Fruit fly (Drosophila melanogaster): ENCODE data around the gene RNF220.

The RNF220 gene

DNA sequence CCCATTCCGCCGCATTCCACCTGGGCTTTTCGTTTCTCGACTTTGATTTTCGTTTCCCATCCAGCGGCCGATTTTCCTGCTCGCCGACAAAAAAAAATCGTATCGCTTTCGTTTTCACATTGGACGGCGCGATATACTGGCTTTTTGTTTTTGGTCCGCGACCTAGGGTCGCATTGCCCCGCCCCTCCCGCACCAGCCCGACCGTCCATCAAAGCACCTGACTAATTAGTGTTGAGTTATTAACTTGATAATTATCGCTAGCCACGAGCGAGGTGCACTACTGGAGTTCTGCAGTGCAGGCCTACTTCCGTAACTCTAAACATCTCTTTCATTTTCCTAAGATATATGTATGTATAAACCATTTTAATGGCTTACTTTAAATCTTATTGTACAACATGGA lies 25.5 kb upstream of the RNF220 start:
- no peak for TF ChIP-seq noc (tag; optimal IDR thresholded peaks at IDR 0.05)

DNA sequence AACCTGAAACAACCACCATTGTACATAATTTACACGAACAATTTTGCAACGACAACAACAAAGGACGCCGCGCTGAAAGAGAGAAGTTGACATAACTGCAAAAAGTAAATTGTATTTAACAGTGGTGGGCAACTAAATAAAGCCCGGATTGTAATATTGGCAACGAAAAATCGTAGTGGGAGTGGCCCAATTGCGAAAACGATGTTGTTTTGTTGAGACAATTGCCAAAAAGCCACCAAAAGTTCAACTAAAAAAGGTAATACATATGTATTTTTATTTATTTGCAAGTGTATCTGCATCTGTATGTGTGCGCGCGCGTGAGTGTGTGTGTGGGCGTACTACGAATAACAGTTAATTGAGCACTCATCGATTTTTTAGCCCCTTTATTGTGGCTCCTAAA lies 24.9 kb upstream of the RNF220 start:
- no peak for TF ChIP-seq noc (tag; optimal IDR thresholded peaks at IDR 0.05)

DNA sequence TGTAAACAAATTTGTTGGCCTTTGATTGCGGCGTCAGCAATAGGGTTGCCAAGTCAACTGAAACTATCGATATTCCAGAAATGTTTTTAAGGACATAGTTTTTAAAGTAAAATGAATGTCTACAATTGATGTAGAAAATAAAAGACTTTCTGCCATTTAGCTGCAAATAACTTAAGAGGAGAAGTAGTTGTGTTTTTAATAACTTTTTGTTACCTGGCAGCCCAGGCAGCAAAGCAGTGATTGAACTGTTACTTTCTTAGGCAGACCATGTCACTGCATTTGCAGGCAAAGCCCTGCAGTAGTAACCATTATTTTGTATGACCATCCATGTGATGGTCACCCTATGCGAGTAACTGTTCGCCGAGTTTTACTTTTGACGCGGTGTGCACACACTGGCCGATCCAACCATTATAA lies 24.3 kb upstream of the RNF220 start, which contains the start of the genes rumi, CG7029 and Usp12-46:
TSS of gene rumi (minus strand) at position 64 of the 414 bp plus-strand sequence.
TSS of gene CG7029 (plus strand) at position 368 of the 414 bp plus-strand sequence.
TSS of gene Usp12-46 (plus strand) at position 368 of the 414 bp plus-strand sequence.
- peak; percentile 82 for TF ChIP-seq noc (tag; optimal IDR thresholded peaks at IDR 0.05)

DNA sequence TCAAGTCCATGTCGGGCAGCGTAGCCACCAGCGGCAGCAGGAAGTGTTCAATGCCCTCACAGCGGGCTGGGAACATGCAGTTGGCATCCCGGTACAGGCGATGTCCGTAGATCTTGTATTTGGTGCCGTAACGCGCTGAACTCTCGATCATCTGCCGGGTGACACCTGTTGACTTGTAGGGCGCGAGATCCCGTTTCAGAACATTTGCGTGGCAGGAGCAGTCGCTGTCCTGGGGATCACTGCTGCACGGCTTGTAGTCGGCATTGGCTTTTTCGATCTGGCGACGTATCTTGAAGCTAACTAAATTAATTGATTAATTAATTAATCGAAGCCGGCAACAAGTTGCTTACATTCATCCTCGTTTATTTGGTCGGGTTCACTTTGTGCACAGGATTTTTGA lies 23.8 kb upstream of the RNF220 start:
- no peak for TF ChIP-seq noc (tag; optimal IDR thresholded peaks at IDR 0.05)

DNA sequence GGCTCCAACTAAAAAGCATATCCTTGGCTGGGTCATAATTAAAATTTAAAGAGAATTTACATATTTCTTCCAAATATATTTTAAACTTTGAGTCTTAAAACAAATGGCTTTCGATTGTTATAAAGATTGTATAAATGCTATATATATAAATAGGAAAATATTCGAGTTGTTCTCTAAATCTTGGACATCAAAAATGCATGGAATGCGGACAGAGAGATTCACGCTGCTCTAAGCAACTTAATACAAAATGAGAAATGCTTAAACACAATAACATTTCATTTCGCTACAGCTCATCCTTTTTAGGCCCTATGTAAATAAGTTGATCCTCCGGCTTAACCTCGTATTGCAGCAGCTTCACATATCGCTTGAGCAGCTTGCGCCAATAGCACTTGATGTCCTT lies 22.7 kb upstream of the RNF220 start, which contains the start of gene CG31139:
TSS of gene CG31139 (minus strand) at position 101 of the 400 bp plus-strand sequence.
- no peak for TF ChIP-seq noc (tag; optimal IDR thresholded peaks at IDR 0.05)

DNA sequence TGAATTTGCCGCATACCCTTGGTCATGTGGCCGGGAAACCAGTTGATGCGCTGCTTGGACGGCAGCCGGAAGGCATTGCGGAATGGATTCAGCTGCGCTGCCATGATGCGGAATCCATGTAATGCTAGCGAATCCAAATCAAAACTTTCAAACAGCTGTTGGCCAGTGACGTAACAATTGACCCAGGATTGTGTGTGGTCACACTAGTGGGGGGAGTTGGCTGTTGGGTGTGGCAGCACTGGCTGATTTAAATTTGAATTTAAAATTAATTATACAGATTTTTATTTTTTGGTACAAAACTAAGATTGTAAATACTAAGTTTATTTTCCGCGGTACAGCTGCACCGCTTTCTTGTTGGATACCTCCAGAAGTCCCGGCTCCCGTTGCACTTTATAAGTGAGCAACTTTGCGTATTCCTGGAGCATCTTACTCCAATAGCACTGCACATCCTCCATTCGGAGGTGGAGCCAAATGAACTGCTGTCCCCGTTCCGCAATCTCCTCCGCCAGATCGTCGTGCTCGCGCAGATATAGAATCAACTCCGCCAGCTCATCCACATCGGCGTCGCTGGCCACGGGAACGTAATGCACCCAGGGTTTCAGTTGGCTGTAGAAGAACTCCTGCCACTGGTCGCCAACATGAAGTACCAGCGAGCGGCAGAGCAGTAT lies 21.3 kb upstream of the RNF220 start, which contains the start of gene CG17141:
TSS of gene CG17141 (minus strand) at position 177 of the 668 bp plus-strand sequence.
- no peak for TF ChIP-seq noc (tag; optimal IDR thresholded peaks at IDR 0.05)

DNA sequence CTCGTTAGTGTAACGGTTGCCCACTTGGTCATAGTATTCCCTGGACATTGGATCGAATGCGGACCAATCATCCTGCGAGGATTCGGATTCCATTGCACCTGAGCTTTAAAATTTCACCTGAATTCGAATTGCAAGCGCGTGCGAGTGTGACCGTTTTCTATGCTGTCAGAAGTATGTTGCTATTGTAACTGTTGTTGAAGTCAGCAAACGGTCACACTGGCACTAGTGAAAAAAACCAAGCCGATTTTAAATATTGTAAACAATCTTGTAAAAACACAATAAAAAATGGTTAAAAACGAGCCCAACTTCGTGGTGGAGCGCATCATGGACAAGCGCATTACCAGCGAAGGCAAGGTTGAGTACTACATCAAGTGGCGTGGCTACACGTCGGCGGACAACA lies 19.2 kb upstream of the RNF220 start, which contains the start of the genes vret and HP1c:
TSS of gene vret (minus strand) at position 150 of the 400 bp plus-strand sequence.
TSS of gene HP1c (plus strand) at position 189 of the 400 bp plus-strand sequence.
- no peak for TF ChIP-seq noc (tag; optimal IDR thresholded peaks at IDR 0.05)

DNA sequence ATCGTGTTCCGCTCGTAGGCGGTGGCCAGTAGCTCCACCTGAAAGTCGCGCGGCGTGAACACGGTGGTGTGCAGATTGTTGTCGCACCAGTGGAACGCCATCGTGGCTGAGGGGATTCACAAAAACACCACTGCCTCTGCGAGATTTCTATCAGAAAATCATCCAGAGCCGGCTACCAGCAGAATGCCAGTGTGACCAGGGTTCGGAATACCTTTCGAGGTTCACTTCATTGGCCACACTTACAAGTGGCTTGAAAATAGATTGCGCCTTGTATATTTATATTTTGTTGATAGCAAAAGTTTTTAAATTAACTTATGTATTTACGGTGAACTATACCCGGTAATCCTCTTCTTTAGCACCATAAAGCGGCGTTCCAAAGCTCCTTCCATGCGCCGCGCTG lies 14.7 kb upstream of the RNF220 start, which contains the start of the genes Dcr-1 and CG6985:
TSS of gene Dcr-1 (minus strand) at position 162 of the 400 bp plus-strand sequence.
TSS of gene CG6985 (plus strand) at position 221 of the 400 bp plus-strand sequence.
- TF ChIP-seq noc (tag; optimal IDR thresholded peaks at IDR 0.05) = no peak

DNA sequence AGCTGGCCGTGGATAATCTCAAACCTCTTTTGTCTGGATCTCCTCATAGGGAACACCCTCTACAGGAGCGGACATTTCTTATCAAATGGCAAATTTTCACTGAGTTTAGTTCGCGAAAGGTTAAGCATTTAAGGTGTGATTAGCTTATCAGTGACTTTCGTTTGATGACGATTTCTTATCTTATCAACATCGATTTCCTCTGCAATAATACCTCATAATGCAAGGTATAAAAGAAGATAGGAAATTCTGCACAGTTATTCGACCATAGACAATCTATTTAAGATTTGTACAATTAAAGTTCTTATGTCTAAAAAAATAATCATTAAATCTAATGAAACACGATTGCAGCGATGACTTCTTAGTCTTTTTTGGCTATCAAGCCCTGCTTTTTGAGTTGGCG lies 7.5 kb upstream of the RNF220 start, which contains the start of gene Takl2:
TSS of gene Takl2 (minus strand) at position 101 of the 400 bp plus-strand sequence.
- TF ChIP-seq noc (tag; optimal IDR thresholded peaks at IDR 0.05) = no peak

DNA sequence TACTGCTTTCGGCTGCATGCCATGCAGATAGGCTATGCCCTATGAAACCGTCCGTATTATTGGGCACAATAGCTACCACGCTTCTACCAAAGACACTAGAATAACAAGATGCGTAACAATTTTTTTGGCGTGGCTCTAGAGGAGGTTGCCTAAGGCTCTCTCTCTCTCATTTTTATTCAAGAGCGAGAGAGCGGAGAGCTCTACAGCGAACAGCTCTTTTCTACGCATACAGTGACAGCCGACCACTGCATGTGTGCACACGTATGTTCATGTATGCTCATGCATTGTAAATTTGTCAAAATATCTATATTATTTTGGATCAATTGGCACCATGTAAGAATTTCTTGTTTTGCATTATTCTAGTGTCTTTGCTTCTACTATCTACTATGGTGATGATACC lies 6.8 kb upstream of the RNF220 start:
- no peak for TF ChIP-seq noc (tag; optimal IDR thresholded peaks at IDR 0.05)

DNA sequence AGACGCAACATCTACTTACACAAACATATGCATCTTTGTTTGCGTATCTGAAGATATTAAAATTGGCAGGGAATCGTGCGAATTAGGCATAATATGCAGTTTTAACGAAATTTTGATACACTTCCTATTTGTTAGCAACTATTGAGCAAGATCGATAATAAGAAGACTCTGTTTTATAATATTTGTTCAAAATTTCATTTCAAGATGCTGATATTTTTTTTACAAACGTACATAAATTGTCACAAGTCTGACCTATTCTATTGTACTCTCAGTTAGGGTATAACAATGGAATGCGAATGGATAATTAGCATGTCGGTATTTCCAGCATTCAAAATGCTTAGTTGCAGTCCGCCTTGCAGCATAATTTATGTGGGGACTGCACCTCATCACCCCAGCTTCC lies 1.6 kb upstream of the RNF220 start:
- TF ChIP-seq noc (tag; optimal IDR thresholded peaks at IDR 0.05) = no peak

DNA sequence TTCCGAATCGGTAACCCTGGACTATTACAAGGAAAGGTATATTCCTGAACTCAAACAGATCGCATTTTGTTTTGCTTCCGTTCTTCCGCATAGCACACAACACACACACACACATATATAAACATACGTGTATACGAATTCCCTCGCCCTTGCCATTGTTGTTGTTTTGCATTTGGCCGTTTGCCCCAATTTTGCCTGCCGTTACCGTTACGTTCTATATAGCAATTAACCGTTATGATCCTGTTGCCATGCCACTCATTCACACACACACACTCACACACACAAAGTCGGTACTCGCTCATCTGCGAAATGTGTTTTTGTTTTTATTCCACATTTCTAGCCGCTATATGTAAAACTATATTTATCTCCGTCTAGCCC lies 1.2 kb upstream of the RNF220 start:
- no peak for TF ChIP-seq noc (tag; optimal IDR thresholded peaks at IDR 0.05)

DNA sequence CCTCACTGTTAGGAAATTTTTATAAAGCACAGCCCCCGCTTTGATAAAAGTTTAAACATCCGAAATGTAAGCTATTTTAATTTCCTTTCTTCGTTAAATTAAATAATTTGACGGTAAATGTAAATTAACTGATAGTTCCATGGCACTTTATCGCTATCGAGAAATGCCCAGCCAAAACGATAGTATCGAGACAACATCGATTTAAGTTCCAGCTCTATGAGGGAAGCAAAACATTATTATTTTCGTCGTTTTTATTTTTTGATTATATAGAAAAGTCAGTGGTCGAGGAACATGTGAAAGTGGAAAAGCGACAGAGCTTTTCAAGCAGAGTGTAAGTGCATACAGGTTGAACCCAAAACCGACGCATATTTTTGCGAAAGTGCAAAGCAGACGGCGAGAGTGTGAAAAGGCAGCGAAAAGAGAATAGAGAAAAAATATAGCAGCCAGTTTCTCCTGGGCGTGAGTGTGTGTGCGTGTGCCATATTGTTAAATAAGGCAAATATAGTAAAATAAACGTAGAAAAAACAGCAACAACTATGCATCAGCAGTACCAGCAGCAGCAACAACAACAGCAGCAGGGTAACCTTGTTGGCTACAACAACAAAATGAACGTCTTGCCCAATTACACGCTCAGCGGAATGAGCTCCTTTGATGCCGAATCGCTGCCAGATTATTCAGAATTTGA lies 699 bp upstream of the RNF220 start, which contains the start of gene CG45049:
TSS of gene CG45049 (plus strand) at position 197 of the 685 bp plus-strand sequence.
- TF ChIP-seq noc (tag; optimal IDR thresholded peaks at IDR 0.05) = no peak

DNA sequence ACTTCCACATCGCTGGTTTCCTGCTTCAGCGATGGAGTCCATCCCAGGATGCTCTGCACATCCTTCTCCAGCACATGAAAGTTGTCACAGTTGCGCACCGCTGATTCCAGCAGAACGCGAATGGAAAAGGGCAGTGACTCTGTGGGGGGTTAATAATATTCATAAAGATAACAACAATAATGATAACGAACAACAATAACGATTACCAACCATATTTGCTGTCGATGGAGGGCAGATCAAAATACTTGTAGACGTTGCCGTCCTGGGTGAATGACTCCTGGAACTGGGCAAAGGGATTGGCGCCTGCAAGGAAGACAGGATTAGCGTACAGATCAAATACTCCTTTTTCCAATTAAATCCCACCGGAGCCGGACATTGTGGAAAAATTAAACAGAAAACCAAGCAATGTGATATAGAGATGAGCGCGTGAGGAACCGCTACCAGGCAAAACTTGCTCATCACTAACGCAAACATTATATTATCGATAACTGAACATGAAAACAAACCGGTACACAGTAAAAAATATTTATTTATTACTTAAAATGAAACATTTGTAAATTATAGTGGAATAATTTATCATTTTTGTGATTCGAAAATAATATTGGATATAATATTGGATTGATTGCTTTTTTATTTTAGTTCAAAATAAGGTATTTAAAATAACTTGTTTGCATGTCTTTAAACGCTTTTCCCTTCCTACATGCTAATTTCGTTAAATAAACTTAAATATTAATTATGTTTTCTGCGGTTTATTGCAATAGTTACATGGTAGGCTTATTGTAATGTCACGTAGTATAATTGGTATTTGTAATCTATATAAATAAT lies 1.9 kb downstream of the RNF220 start, which contains the start of gene Irp-1A:
TSS of gene Irp-1A (minus strand) at position 439 of the 825 bp plus-strand sequence.
- peak; percentile 58 for TF ChIP-seq noc (tag; optimal IDR thresholded peaks at IDR 0.05)

DNA sequence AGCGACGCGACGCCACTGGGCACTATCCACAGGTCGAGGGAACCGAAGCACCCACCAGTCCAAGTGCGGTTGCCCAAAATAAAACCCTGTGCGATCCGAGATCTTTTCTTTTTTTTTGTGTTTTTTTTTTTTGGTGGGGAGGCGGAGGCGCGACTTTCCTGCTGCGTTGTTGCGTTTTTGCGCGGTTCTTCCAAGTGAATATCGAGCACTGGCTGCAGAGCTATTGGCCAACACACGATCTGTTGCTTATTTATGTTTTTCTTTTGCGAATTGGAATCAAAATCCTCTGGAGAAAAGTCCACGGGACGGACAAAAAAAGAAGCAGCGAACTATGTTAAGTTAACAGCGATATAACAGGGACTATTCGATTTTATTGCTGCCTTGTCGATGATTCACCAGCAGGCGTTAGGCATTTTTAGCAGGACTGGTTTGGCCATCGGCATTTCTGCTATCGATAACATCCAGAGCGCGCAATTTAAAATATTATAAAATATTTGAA lies 5.4 kb downstream of the RNF220 start, which contains the start of gene wge:
TSS of gene wge (minus strand) at position 343 of the 499 bp plus-strand sequence.
- no peak for TF ChIP-seq noc (tag; optimal IDR thresholded peaks at IDR 0.05)

All from whole organism, larva.